ENCODE assay signal across 6 fruit fly cellular contexts in genomic region chrX:8561404-8562397, dm6.
TF ChIP-seq lines count a peak whose summit lies in the region.

No protein-coding gene starts in this region.

- peak; percentile 4 for TF ChIP-seq CTCF in whole organism, embryonic (GFP tag; optimal IDR thresholded peaks at IDR 0.05; lab: Kevin White, UChicago)

TF ChIP-seq in whole organism, 6 proteins besides CTCF, POLR2A, EP300 and RAD21:
- peak; percentile 54 for TF ChIP-seq Dll (optimal IDR thresholded peaks at IDR 0.05; lab: Kevin White, UChicago)
- no peak for TF ChIP-seq usp (GFP tag; optimal IDR thresholded peaks at IDR 0.05; lab: Kevin White, UChicago)
- TF ChIP-seq CG8478 (optimal IDR thresholded peaks at IDR 0.05; lab: Kevin White, UChicago): peak; percentile 46
- no peak for TF ChIP-seq EcR (GFP tag; optimal IDR thresholded peaks at IDR 0.05; lab: Kevin White, UChicago)
- no peak for TF ChIP-seq psq (optimal IDR thresholded peaks at IDR 0.05; lab: Kevin White, UChicago)

TF ChIP-seq in whole organism, adult, 20 proteins besides CTCF, POLR2A, EP300 and RAD21 (continues in another document):
- TF ChIP-seq CG11617 (GFP tag; optimal IDR thresholded peaks at IDR 0.05; lab: Kevin White, UChicago): peak; percentile 0
- TF ChIP-seq bab1 (GFP tag; optimal IDR thresholded peaks at IDR 0.05; lab: Kevin White, UChicago): no peak
- no peak for TF ChIP-seq CG7045 (GFP tag; optimal IDR thresholded peaks at IDR 0.05; lab: Kevin White, UChicago)
- peak; percentile 74 for TF ChIP-seq CG7101 (tag; optimal IDR thresholded peaks at IDR 0.05; lab: Kevin White, UChicago)
- TF ChIP-seq CG1620 (GFP tag; optimal IDR thresholded peaks at IDR 0.05; lab: Kevin White, UChicago): peak; percentile 61
- peak; percentile 94 for TF ChIP-seq tj (GFP tag; optimal IDR thresholded peaks at IDR 0.05; lab: Kevin White, UChicago)
- TF ChIP-seq CG5204 (GFP tag; optimal IDR thresholded peaks at IDR 0.05; lab: Kevin White, UChicago): no peak
- no peak for TF ChIP-seq cnc (optimal IDR thresholded peaks at IDR 0.05; lab: Kevin White, UChicago)
- peak; percentile 87 for TF ChIP-seq Crg-1 (GFP tag; optimal IDR thresholded peaks at IDR 0.05; lab: Kevin White, UChicago)
- TF ChIP-seq CG14711 (tag; optimal IDR thresholded peaks at IDR 0.05; lab: Kevin White, UChicago): peak; percentile 57
- TF ChIP-seq pad (GFP tag; optimal IDR thresholded peaks at IDR 0.05; lab: Kevin White, UChicago): peak; percentile 65
- TF ChIP-seq CG33017 (tag; optimal IDR thresholded peaks at IDR 0.05; lab: Kevin White, UChicago): peak; percentile 9
- peak; percentile 99 for TF ChIP-seq Mnt (GFP tag; optimal IDR thresholded peaks at IDR 0.05; lab: Kevin White, UChicago)
- no peak for TF ChIP-seq kay (GFP tag; lab: Kevin White, UChicago; ENCODE audit: borderline replicate concordance)
- peak; percentile 59 for TF ChIP-seq CG12768 (GFP tag; optimal IDR thresholded peaks at IDR 0.05; lab: Kevin White, UChicago)
- no peak for TF ChIP-seq Clk (GFP tag; optimal IDR thresholded peaks at IDR 0.05; lab: Kevin White, UChicago)
- TF ChIP-seq toe (GFP tag; optimal IDR thresholded peaks at IDR 0.05; lab: Kevin White, UChicago): no peak

TF ChIP-seq in whole organism, embryonic, 481 proteins besides CTCF, POLR2A, EP300 and RAD21 (continues in another document):
- TF ChIP-seq yki (optimal IDR thresholded peaks at IDR 0.05; lab: Kevin White, UChicago): no peak
- peak; percentile 21 for TF ChIP-seq CrebB (tag; optimal IDR thresholded peaks at IDR 0.05; lab: Kevin White, UChicago)
- peak; percentile 46 for TF ChIP-seq Xrp1 (GFP tag; IDR thresholded peaks at IDR 0.05; lab: Robert Waterston, UW)
- TF ChIP-seq CG2202 (tag; optimal IDR thresholded peaks at IDR 0.05; lab: Kevin White, UChicago): no peak
- peak; percentile 24 for TF ChIP-seq sqz (GFP tag; optimal IDR thresholded peaks at IDR 0.05; lab: Kevin White, UChicago)
- TF ChIP-seq crol (GFP tag; IDR thresholded peaks at IDR 0.05; lab: Robert Waterston, UW): peak; percentile 69; the same call in 1 of the 2 replicates
- TF ChIP-seq sr (GFP tag; IDR thresholded peaks at IDR 0.05; lab: Robert Waterston, UW): peak; percentile 54; the same call in 1 of the 3 replicates
- peak; percentile 59; the same call in 1 of the 3 replicates for TF ChIP-seq mld (GFP tag; IDR thresholded peaks at IDR 0.05; lab: Robert Waterston, UW; ENCODE audit: partially characterized antibody)
- no peak for TF ChIP-seq D (optimal IDR thresholded peaks at IDR 0.05; lab: Kevin White, UChicago)
- TF ChIP-seq D (GFP tag; optimal IDR thresholded peaks at IDR 0.05; lab: Kevin White, UChicago): peak; percentile 59
- TF ChIP-seq unc-4 (GFP tag; IDR thresholded peaks at IDR 0.05; lab: Robert Waterston, UW; ENCODE audit: partially characterized antibody): peak; percentile 31; the same call in 1 of the 2 replicates
- TF ChIP-seq cwo (GFP tag; optimal IDR thresholded peaks at IDR 0.05; lab: Kevin White, UChicago): peak; percentile 62
- peak; percentile 67; the same call in 2 of the 3 replicates for TF ChIP-seq CG6791 (GFP tag; IDR thresholded peaks at IDR 0.05; lab: Robert Waterston, UW; ENCODE audit: partially characterized antibody)
- peak in 1 of 2 experiments; percentile 26 for TF ChIP-seq insv (GFP tag; optimal IDR thresholded peaks at IDR 0.05; lab: Kevin White, UChicago)
- TF ChIP-seq CG7357 (GFP tag; IDR thresholded peaks at IDR 0.05; lab: Robert Waterston, UW): no peak
- TF ChIP-seq CG4404 (GFP tag; IDR thresholded peaks at IDR 0.05; lab: Robert Waterston, UW): peak; percentile 11; the same call in 1 of the 2 replicates

TF ChIP-seq in whole organism, prepupa, 60 proteins besides CTCF, POLR2A, EP300 and RAD21 (continues in another document):
- TF ChIP-seq spab (GFP tag; optimal IDR thresholded peaks at IDR 0.05; lab: Kevin White, UChicago) (no peak), CG6163 (GFP tag; IDR thresholded peaks at IDR 0.05; lab: Robert Waterston, UW) (no peak; the same call in 2 of the 3 replicates), OdsH (GFP tag; optimal IDR thresholded peaks at IDR 0.05; lab: Kevin White, UChicago) (peak; percentile 46), Eip75B (GFP tag; optimal IDR thresholded peaks at IDR 0.05; lab: Kevin White, UChicago) (peak; percentile 28), Smox (GFP tag; optimal IDR thresholded peaks at IDR 0.05; lab: Kevin White, UChicago) (no peak), Blimp-1 (GFP tag; optimal IDR thresholded peaks at IDR 0.05; lab: Kevin White, UChicago) (peak; percentile 52), vri (GFP tag; optimal IDR thresholded peaks at IDR 0.05; lab: Kevin White, UChicago) (peak; percentile 81), Hr39 (GFP tag; optimal IDR thresholded peaks at IDR 0.05; lab: Kevin White, UChicago) (peak; percentile 49), CG6276 (GFP tag; optimal IDR thresholded peaks at IDR 0.05; lab: Kevin White, UChicago) (peak; percentile 51), Hr38 (GFP tag; optimal IDR thresholded peaks at IDR 0.05; lab: Kevin White, UChicago) (no peak), acj6 (GFP tag; optimal IDR thresholded peaks at IDR 0.05; lab: Kevin White, UChicago) (peak; percentile 23), CG10669 (GFP tag; optimal IDR thresholded peaks at IDR 0.05; lab: Kevin White, UChicago) (peak; percentile 20), CG32006 (GFP tag; optimal IDR thresholded peaks at IDR 0.05; lab: Kevin White, UChicago) (peak; percentile 15), achi (GFP tag; optimal IDR thresholded peaks at IDR 0.05; lab: Kevin White, UChicago) (peak; percentile 45), Sox15 (GFP tag; optimal IDR thresholded peaks at IDR 0.05; lab: Kevin White, UChicago) (no peak), fd59A (GFP tag; optimal IDR thresholded peaks at IDR 0.05; lab: Kevin White, UChicago) (peak; percentile 5), Sox102F (GFP tag; optimal IDR thresholded peaks at IDR 0.05; lab: Kevin White, UChicago) (peak; percentile 54), CG3919 (GFP tag; optimal IDR thresholded peaks at IDR 0.05; lab: Kevin White, UChicago) (peak; percentile 65)

TF ChIP-seq in whole organism, pupa, 21 proteins besides CTCF, POLR2A, EP300 and RAD21 (continues in another document):
- TF ChIP-seq CG12605 (GFP tag; IDR thresholded peaks at IDR 0.05; lab: Robert Waterston, UW) (peak; percentile 67; the same call in 1 of the 2 replicates), CG34367 (tag; optimal IDR thresholded peaks at IDR 0.05; lab: Kevin White, UChicago) (no peak), CG14655 (GFP tag; optimal IDR thresholded peaks at IDR 0.05; lab: Kevin White, UChicago) (no peak), rn (GFP tag; IDR thresholded peaks at IDR 0.05; lab: Robert Waterston, UW) (no peak), CG8159 (tag; optimal IDR thresholded peaks at IDR 0.05; lab: Kevin White, UChicago) (peak; percentile 33), CG15710 (tag; optimal IDR thresholded peaks at IDR 0.05; lab: Kevin White, UChicago) (no peak), EcR (GFP tag; optimal IDR thresholded peaks at IDR 0.05; lab: Kevin White, UChicago) (no peak), CG13204 (GFP tag; optimal IDR thresholded peaks at IDR 0.05; lab: Kevin White, UChicago) (no peak), D1 (tag; optimal IDR thresholded peaks at IDR 0.05; lab: Kevin White, UChicago) (no peak), CG4496 (GFP tag; IDR thresholded peaks at IDR 0.05; lab: Robert Waterston, UW) (peak; percentile 64; the same call in 2 of the 3 replicates), Pif1B (GFP tag; optimal IDR thresholded peaks at IDR 0.05; lab: Kevin White, UChicago) (peak; percentile 32), CG10348 (GFP tag; IDR thresholded peaks at IDR 0.05; lab: Robert Waterston, UW) (no peak), Snoo (tag; optimal IDR thresholded peaks at IDR 0.05; lab: Kevin White, UChicago) (peak; percentile 27), fd96Ca (GFP tag; IDR thresholded peaks at IDR 0.05; lab: Robert Waterston, UW) (peak; percentile 41; the same call in 2 of the 3 replicates), gl (tag; optimal IDR thresholded peaks at IDR 0.05; lab: Kevin White, UChicago) (no peak), CG17806 (tag; optimal IDR thresholded peaks at IDR 0.05; lab: Kevin White, UChicago) (no peak), CG32121 (GFP tag; IDR thresholded peaks at IDR 0.05; lab: Robert Waterston, UW) (peak; percentile 65), Pif1A (GFP tag; optimal IDR thresholded peaks at IDR 0.05; lab: Kevin White, UChicago) (no peak), CG9948 (tag; optimal IDR thresholded peaks at IDR 0.05; lab: Kevin White, UChicago) (no peak), Ets98B (GFP tag; IDR thresholded peaks at IDR 0.05; lab: Robert Waterston, UW) (peak; percentile 57; the same call in 1 of the 2 replicates)

TF ChIP-seq in whole organism, wandering third instar larva, 38 proteins besides CTCF, POLR2A, EP300 and RAD21:
- TF ChIP-seq woc (GFP tag; optimal IDR thresholded peaks at IDR 0.05; lab: Kevin White, UChicago): peak; percentile 29
- peak; percentile 22 for TF ChIP-seq N (GFP tag; optimal IDR thresholded peaks at IDR 0.05; lab: Kevin White, UChicago)
- peak; percentile 70 for TF ChIP-seq Hnf4 (GFP tag; optimal IDR thresholded peaks at IDR 0.05; lab: Kevin White, UChicago)
- peak; percentile 74 for TF ChIP-seq h (GFP tag; optimal IDR thresholded peaks at IDR 0.05; lab: Kevin White, UChicago)
- peak; percentile 68 for TF ChIP-seq rgr (GFP tag; optimal IDR thresholded peaks at IDR 0.05; lab: Kevin White, UChicago)
- TF ChIP-seq ey (GFP tag; optimal IDR thresholded peaks at IDR 0.05; lab: Kevin White, UChicago): peak; percentile 48
- TF ChIP-seq Dfd (GFP tag; optimal IDR thresholded peaks at IDR 0.05; lab: Kevin White, UChicago): no peak
- TF ChIP-seq Abd-B (GFP tag; optimal IDR thresholded peaks at IDR 0.05; lab: Kevin White, UChicago): no peak
- TF ChIP-seq Hr83 (GFP tag; optimal IDR thresholded peaks at IDR 0.05; lab: Kevin White, UChicago; ENCODE audit: poor library complexity, severe bottlenecking): peak; percentile 71
- TF ChIP-seq Rel (GFP tag; optimal IDR thresholded peaks at IDR 0.05; lab: Kevin White, UChicago): peak; percentile 23
- peak; percentile 44 for TF ChIP-seq Rel (tag; optimal IDR thresholded peaks at IDR 0.05; lab: Kevin White, UChicago)
- peak; percentile 72 for TF ChIP-seq psq (GFP tag; optimal IDR thresholded peaks at IDR 0.05; lab: Kevin White, UChicago)
- TF ChIP-seq CG32264 (GFP tag; optimal IDR thresholded peaks at IDR 0.05; lab: Kevin White, UChicago): no peak
- TF ChIP-seq HLH106 (tag; optimal IDR thresholded peaks at IDR 0.05; lab: Kevin White, UChicago): peak; percentile 37
- peak; percentile 66 for TF ChIP-seq br (GFP tag; optimal IDR thresholded peaks at IDR 0.05; lab: Kevin White, UChicago)
- TF ChIP-seq foxo (GFP tag; optimal IDR thresholded peaks at IDR 0.05; lab: Kevin White, UChicago): peak in 1 of 2 experiments; percentile 61
- peak; percentile 10 for TF ChIP-seq Dif (GFP tag; optimal IDR thresholded peaks at IDR 0.05; lab: Kevin White, UChicago; ENCODE audit: partially characterized antibody)
- TF ChIP-seq Sp1 (GFP tag; optimal IDR thresholded peaks at IDR 0.05; lab: Kevin White, UChicago): peak; percentile 51
- peak; percentile 76 for TF ChIP-seq fru (GFP tag; optimal IDR thresholded peaks at IDR 0.05; lab: Kevin White, UChicago)
- peak; percentile 32 for TF ChIP-seq brk (GFP tag; optimal IDR thresholded peaks at IDR 0.05; lab: Kevin White, UChicago)
- no peak for TF ChIP-seq Jra (GFP tag; optimal IDR thresholded peaks at IDR 0.05; lab: Kevin White, UChicago)
